Worm (Caenorhabditis elegans) whole organism, L4 larva: ENCODE results near the gene C45G9.2.

ENCODE experiments used
- fos-1 ChIP-seq: fragments of 150-350 bp; optimal IDR thresholded peaks from 2 replicates; lab custom pipeline; 2014; ENCODE audit warnings: missing biosample characterization, missing genetic modification characterization
- vab-7 ChIP-seq: fragments of 200-800 bp; sonication (Bioruptor generic); IDR thresholded peaks from 2 replicates; pipeline ENCODE4 v1.3.6; 2022; ENCODE audit warnings: missing genetic modification reagents, missing genetic modification characterization, missing compliant biosample characterization

- no peak for TF ChIP-seq fos-1 (tag; lab: Kevin White, UChicago)
- no peak for TF ChIP-seq vab-7 (GFP tag; lab: Robert Waterston, UW)
Observed at ce11 chrIII:5119063-5119462, 50.2 kb downstream of the C45G9.2 start.
